Fruit fly (Drosophila melanogaster): ENCODE data around the gene CG34447.

DNA sequence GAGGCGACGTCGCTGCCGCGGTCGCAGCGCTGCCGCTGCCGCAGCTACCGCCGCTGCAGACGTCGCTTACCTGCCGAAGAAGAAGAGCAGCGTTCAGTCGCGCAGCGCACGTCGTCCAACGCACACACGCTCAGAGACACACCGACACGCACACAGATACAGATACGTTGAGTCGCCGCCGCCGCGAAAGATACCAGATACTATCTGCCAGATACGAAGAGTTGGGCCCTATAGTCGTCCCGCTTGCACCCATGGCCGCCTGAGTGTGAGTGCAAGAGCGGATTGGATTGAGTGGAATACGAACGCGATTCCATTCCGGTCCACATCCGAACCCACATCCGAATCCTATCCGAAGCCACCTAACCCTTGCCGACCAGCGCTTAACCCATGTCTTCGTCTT is 34.8 kb upstream of the CG34447 start:
- TF ChIP-seq inv (GFP tag; IDR thresholded peaks at IDR 0.05; ENCODE audit: partially characterized antibody) (no peak), ci (GFP tag; IDR thresholded peaks at IDR 0.05) (peak; percentile 70; the same call in 2 of the 3 replicates), cg (GFP tag; optimal IDR thresholded peaks at IDR 0.05) (peak; percentile 95), odd (GFP tag; optimal IDR thresholded peaks at IDR 0.05) (no peak), CG6854 (GFP tag; optimal IDR thresholded peaks at IDR 0.05) (no peak), sens-2 (GFP tag; IDR thresholded peaks at IDR 0.05) (no peak), NC2β (GFP tag; optimal IDR thresholded peaks at IDR 0.05) (no peak), CG4328 (GFP tag; optimal IDR thresholded peaks at IDR 0.05) (no peak), ac (GFP tag; optimal IDR thresholded peaks at IDR 0.05) (no peak), Gsc (GFP tag; IDR thresholded peaks at IDR 0.05) (no peak), Vsx1 (GFP tag; optimal IDR thresholded peaks at IDR 0.05) (no peak), CG2199 (GFP tag; IDR thresholded peaks at IDR 0.05) (no peak), CoRest (tag; optimal IDR thresholded peaks at IDR 0.05) (no peak)

Measured in whole organism, embryonic.